Worm (Caenorhabditis elegans) whole organism, late embryonic: ENCODE data around the gene F58E1.13.

ENCODE experiments used
- T23F11.4 ChIP-seq: fragments of 200-800 bp; sonication (Bioruptor generic); optimal IDR thresholded peaks from 2 replicates; lab custom pipeline; 2018; ENCODE audit warnings: mild to moderate bottlenecking, missing genetic modification characterization, missing compliant biosample characterization
- Y22D7AL.16 ChIP-seq: sonication (generic microtip); optimal IDR thresholded peaks from 2 replicates; lab custom pipeline; 2016; ENCODE audit warnings: missing genetic modification characterization, missing compliant biosample characterization
- ceh-18 ChIP-seq: sonication (generic microtip); optimal IDR thresholded peaks from 2 replicates; lab custom pipeline; 2016; ENCODE audit warnings: missing genetic modification characterization, missing compliant biosample characterization
- dmd-4 ChIP-seq: sonication (generic microtip); optimal IDR thresholded peaks from 2 replicates; lab custom pipeline; 2016; ENCODE audit warnings: borderline replicate concordance, missing genetic modification characterization, missing compliant biosample characterization
- elt-4 ChIP-seq: sonication (generic microtip); optimal IDR thresholded peaks from 2 replicates; lab custom pipeline; 2016; ENCODE audit warnings: missing genetic modification characterization, missing compliant biosample characterization
- fax-1 ChIP-seq: sonication (generic microtip); optimal IDR thresholded peaks from 2 replicates; lab custom pipeline; 2016; ENCODE audit warnings: missing genotype, missing genetic modification characterization, missing compliant biosample characterization
- fkh-10 ChIP-seq: fragments of 150-350 bp; optimal IDR thresholded peaks from 2 replicates; lab custom pipeline; 2014; ENCODE audit warnings: missing biosample characterization, missing genetic modification reagents, missing genetic modification characterization
- fkh-6 ChIP-seq: sonication (generic microtip); optimal IDR thresholded peaks from 2 replicates; lab custom pipeline; 2016; ENCODE audit warnings: missing genetic modification characterization, missing compliant biosample characterization
- lin-11 ChIP-seq: fragments of 200-800 bp; sonication (Bioruptor generic); optimal IDR thresholded peaks from 2 replicates; lab custom pipeline; 2018; ENCODE audit warnings: mild to moderate bottlenecking, missing genetic modification characterization, missing compliant biosample characterization
- nhr-11 ChIP-seq: fragments of 150-350 bp; optimal IDR thresholded peaks from 2 replicates; lab custom pipeline; 2014; ENCODE audit warnings: missing biosample characterization, missing genetic modification characterization
- nhr-232 ChIP-seq: sonication (generic microtip); optimal IDR thresholded peaks from 2 replicates; lab custom pipeline; 2016; ENCODE audit warnings: missing genetic modification characterization, missing compliant biosample characterization
- sdc-2 ChIP-seq: sonication (generic microtip); optimal IDR thresholded peaks from 2 replicates; lab custom pipeline; 2016; ENCODE audit warnings: missing genotype, missing genetic modification characterization, missing compliant biosample characterization
- unc-3 ChIP-seq, 2 experiments: fragments of 200-800 bp in 1 of 2; sonication (Bioruptor generic) in 1 of 2; sonication (generic microtip) in 1 of 2; conservative IDR thresholded peaks in 1 of 2; optimal IDR thresholded peaks in 1 of 2; 2 replicates each; pipeline versions ENCODE4 v1.3.6 to Lab custom; 2016 to 2022; ENCODE audit warnings: missing compliant biosample characterization in 2 of 2, missing genetic modification characterization in 2 of 2, missing genetic modification reagents in 1 of 2
- ztf-16 ChIP-seq: sonication (generic microtip); optimal IDR thresholded peaks from 2 replicates; lab custom pipeline; 2017; ENCODE audit warnings: missing genetic modification characterization, missing compliant biosample characterization

ce11 chrII:1676088-1676487 is 19.6 kb downstream of the F58E1.13 start, which contains the start of gene fbxb-17:
- TF ChIP-seq dmd-4 (tag; lab: Kevin White, UChicago) (no peak), elt-4 (tag; lab: Kevin White, UChicago) (no peak), T23F11.4 (GFP tag; lab: Kevin White, UChicago) (no peak), fkh-10 (GFP tag; lab: Kevin White, UChicago) (no peak), sdc-2 (tag; lab: Kevin White, UChicago) (no peak), ceh-18 (tag; lab: Kevin White, UChicago) (no peak), nhr-232 (tag; lab: Kevin White, UChicago) (no peak), nhr-11 (tag; lab: Kevin White, UChicago) (no peak), lin-11 (tag; lab: Kevin White, UChicago) (no peak), fkh-6 (tag; lab: Kevin White, UChicago) (no peak), unc-3 (GFP tag; conservative IDR thresholded peaks at IDR 0.05; lab: Robert Waterston, UW) (no peak), unc-3 (tag; optimal IDR thresholded peaks at IDR 0.05; lab: Kevin White, UChicago) (no peak), fax-1 (tag; lab: Kevin White, UChicago) (no peak), Y22D7AL.16 (tag; lab: Kevin White, UChicago) (no peak), ztf-16 (no peak)
